Worm (Caenorhabditis elegans) whole organism, L3 larva: ENCODE data around the gene sid-3.

ENCODE experiments used
- aly-2 ChIP-seq: fragments of 150-350 bp; optimal IDR thresholded peaks from 2 replicates; lab custom pipeline; 2014; ENCODE audit warnings: missing biosample characterization, missing genetic modification characterization
- ceh-28 ChIP-seq: fragments of 150-350 bp; optimal IDR thresholded peaks from 2 replicates; lab custom pipeline; 2014; ENCODE audit warnings: missing biosample characterization, missing genetic modification reagents, missing genetic modification characterization
- elt-3 ChIP-seq, 3 experiments: fragments of 150-350 bp in 1 of 3; sonication (generic microtip) in 2 of 3; optimal IDR thresholded peaks; 2 replicates in 2 of 3; 4 replicates in 1 of 3; lab custom pipeline; 2014 to 2017; ENCODE audit warnings: missing biosample characterization in 3 of 3, missing genetic modification characterization in 3 of 3
- fkh-10 ChIP-seq: sonication (generic microtip); optimal IDR thresholded peaks from 2 replicates; lab custom pipeline; 2017; ENCODE audit warnings: missing biosample characterization, missing genetic modification reagents, missing genetic modification characterization
- fos-1 ChIP-seq: fragments of 150-350 bp; optimal IDR thresholded peaks from 2 replicates; lab custom pipeline; 2014; ENCODE audit warnings: missing biosample characterization, missing genetic modification characterization
- nhr-11 ChIP-seq: fragments of 150-350 bp; optimal IDR thresholded peaks from 2 replicates; lab custom pipeline; 2014; ENCODE audit warnings: missing biosample characterization, missing genetic modification characterization
- nhr-23 ChIP-seq: fragments of 150-350 bp; optimal IDR thresholded peaks from 2 replicates; lab custom pipeline; 2014; ENCODE audit warnings: missing biosample characterization, missing genetic modification reagents, missing genetic modification characterization
- nhr-237 ChIP-seq: fragments of 150-350 bp; optimal IDR thresholded peaks from 2 replicates; lab custom pipeline; 2014; ENCODE audit warnings: missing biosample characterization, missing genetic modification characterization
- pha-4 ChIP-seq: fragments of 150-350 bp; optimal IDR thresholded peaks from 2 replicates; lab custom pipeline; 2014; ENCODE audit warnings: missing biosample characterization, missing genetic modification reagents, missing genetic modification characterization
- skn-1 ChIP-seq: fragments of 150-350 bp; optimal IDR thresholded peaks from 2 replicates; lab custom pipeline; 2014; ENCODE audit warnings: missing biosample characterization, missing genetic modification characterization
- snpc-4 ChIP-seq: fragments of 150-350 bp; optimal IDR thresholded peaks from 2 replicates; lab custom pipeline; 2014; ENCODE audit warnings: missing biosample characterization, missing genetic modification characterization
- zag-1 ChIP-seq: fragments of 150-350 bp; optimal IDR thresholded peaks from 2 replicates; lab custom pipeline; 2014; ENCODE audit warnings: missing biosample characterization, missing genetic modification characterization

DNA sequence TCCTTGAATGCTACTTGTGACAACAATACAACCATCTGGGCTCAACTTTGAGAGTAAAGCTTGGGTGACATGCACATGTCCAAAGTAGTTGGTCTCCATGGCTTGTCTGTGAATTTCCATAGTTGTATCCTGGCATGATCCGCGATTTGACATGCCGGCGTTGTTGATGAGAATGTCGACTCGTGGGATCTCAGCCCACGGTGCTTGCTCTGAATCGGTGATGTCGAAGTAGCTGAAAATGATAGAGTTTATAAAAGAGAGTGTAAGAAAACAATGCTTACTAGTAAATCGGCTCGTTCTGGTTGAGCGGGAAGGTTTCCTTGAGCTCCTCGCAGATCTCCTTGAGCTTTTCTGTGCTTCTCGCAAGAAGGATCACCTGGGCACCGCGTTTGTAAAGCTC is 48.8 kb downstream of the sid-3 start:
- TF ChIP-seq aly-2 (tag; lab: Kevin White, UChicago) (no peak), ceh-28 (no peak), nhr-11 (tag; lab: Kevin White, UChicago) (no peak), fkh-10 (GFP tag; lab: Kevin White, UChicago) (no peak), nhr-23 (tag; lab: Kevin White, UChicago) (no peak), fos-1 (no peak), zag-1 (no peak), snpc-4 (tag; lab: Kevin White, UChicago) (no peak), nhr-237 (tag; lab: Kevin White, UChicago) (no peak), skn-1 (tag; lab: Kevin White, UChicago) (no peak), pha-4 (tag; lab: Kevin White, UChicago) (no peak), elt-3 (tag; optimal IDR thresholded peaks at IDR 0.05; lab: Kevin White, UChicago) (no peak)
